Fruit fly (Drosophila melanogaster) whole organism, embryonic: ENCODE data around the gene CG13359.

Experiments
- Antp ChIP-seq: fragments of 200-800 bp; sonication (Bioruptor generic); optimal IDR thresholded peaks from 3 replicates; lab custom pipeline; 2016; ENCODE audit warnings: missing biosample characterization, missing genetic modification characterization
- Blimp-1 ChIP-seq: fragments of 200-800 bp; sonication (Bioruptor generic); optimal IDR thresholded peaks from 3 replicates; lab custom pipeline; 2018; ENCODE audit warnings: missing biosample characterization, missing genetic modification characterization, mild to moderate bottlenecking, moderate library complexity, missing genetic modification reagents
- CG10366 ChIP-seq: fragments of 200-800 bp; sonication (Bioruptor generic); IDR thresholded peaks from 2 replicates; pipeline ENCODE4 v1.3.6; 2022; ENCODE audit warnings: missing biosample characterization, missing genetic modification characterization
- CG10565 ChIP-seq: fragments of 200-800 bp; sonication (Bioruptor generic); optimal IDR thresholded peaks from 3 replicates; lab custom pipeline; 2016; ENCODE audit warnings: missing biosample characterization, mild to moderate bottlenecking, missing genetic modification characterization
- CG10979 ChIP-seq: fragments of 200-800 bp; sonication (Bioruptor generic); optimal IDR thresholded peaks from 2 replicates; lab custom pipeline; 2018; ENCODE audit warnings: missing biosample characterization, mild to moderate bottlenecking, missing genetic modification characterization, moderate library complexity
- CG11504 ChIP-seq: fragments of 200-800 bp; sonication (Bioruptor generic); optimal IDR thresholded peaks from 3 replicates; lab custom pipeline; 2019; ENCODE audit warnings: missing biosample characterization, mild to moderate bottlenecking, missing genetic modification characterization, moderate library complexity
- CG12071 ChIP-seq: fragments of 200-800 bp; sonication (Bioruptor generic); optimal IDR thresholded peaks from 3 replicates; lab custom pipeline; 2018; ENCODE audit warnings: missing biosample characterization, mild to moderate bottlenecking, missing genetic modification characterization
- CG12769 ChIP-seq: fragments of 200-800 bp; sonication (Bioruptor generic); optimal IDR thresholded peaks from 2 replicates; lab custom pipeline; 2019; ENCODE audit warnings: missing biosample characterization, mild to moderate bottlenecking, missing genetic modification characterization, moderate library complexity
- CG13424 ChIP-seq: fragments of 200-800 bp; sonication (Bioruptor generic); optimal IDR thresholded peaks from 2 replicates; lab custom pipeline; 2019; ENCODE audit warnings: missing biosample characterization, mild to moderate bottlenecking, missing genetic modification characterization, moderate library complexity
- CG1603 ChIP-seq: fragments of 200-800 bp; sonication (Bioruptor generic); optimal IDR thresholded peaks from 2 replicates; lab custom pipeline; 2019; ENCODE audit warnings: missing biosample characterization, mild to moderate bottlenecking, missing genetic modification characterization, moderate library complexity
- CG17359 ChIP-seq: fragments of 200-800 bp; sonication (Bioruptor generic); optimal IDR thresholded peaks from 3 replicates; lab custom pipeline; 2018; ENCODE audit warnings: missing biosample characterization, mild to moderate bottlenecking, missing genetic modification characterization, moderate library complexity
- CG18599 ChIP-seq: fragments of 200-800 bp; sonication (Bioruptor generic); optimal IDR thresholded peaks from 3 replicates; lab custom pipeline; 2017; ENCODE audit warnings: missing biosample characterization, missing genetic modification characterization, mild to moderate bottlenecking, moderate library complexity, missing genetic modification reagents
- CG18764 ChIP-seq: fragments of 200-800 bp; sonication (Bioruptor generic); optimal IDR thresholded peaks from 3 replicates; lab custom pipeline; 2016; ENCODE audit warnings: missing biosample characterization, missing genetic modification characterization
- CG32772 ChIP-seq: fragments of 200-800 bp; sonication (Bioruptor generic); IDR thresholded peaks from 2 replicates; pipeline ENCODE4 v1.3.6; 2022; ENCODE audit warnings: missing biosample characterization, missing genetic modification characterization
- CG33557 ChIP-seq: fragments of 200-800 bp; sonication (Bioruptor generic); optimal IDR thresholded peaks from 2 replicates; lab custom pipeline; 2019; ENCODE audit warnings: missing biosample characterization, mild to moderate bottlenecking, missing genetic modification characterization, moderate library complexity
- CG4617 ChIP-seq: fragments of 200-800 bp; sonication (Bioruptor generic); optimal IDR thresholded peaks from 3 replicates; lab custom pipeline; 2016; ENCODE audit warnings: missing biosample characterization, missing genetic modification characterization, borderline replicate concordance
- CG6813 ChIP-seq: fragments of 200-800 bp; sonication (Bioruptor generic); optimal IDR thresholded peaks from 2 replicates; lab custom pipeline; 2017; ENCODE audit warnings: missing biosample characterization, missing genetic modification characterization, mild to moderate bottlenecking, moderate library complexity, missing genetic modification reagents
- CG8290 ChIP-seq, 3 experiments: fragments of 200-800 bp; sonication (Bioruptor generic); optimal IDR thresholded peaks; 2 replicates each; lab custom pipeline; 2016 to 2019; ENCODE audit warnings: missing biosample characterization in 3 of 3, missing genetic modification characterization in 3 of 3, mild to moderate bottlenecking in 2 of 3, moderate library complexity in 1 of 3
- CoRest ChIP-seq: fragments of 200-800 bp; sonication (Bioruptor generic); optimal IDR thresholded peaks from 3 replicates; lab custom pipeline; 2018; ENCODE audit warnings: missing biosample characterization, mild to moderate bottlenecking, missing genetic modification characterization, moderate library complexity
- Dad ChIP-seq: fragments of 200-800 bp; sonication (Bioruptor generic); optimal IDR thresholded peaks from 3 replicates; lab custom pipeline; 2016; ENCODE audit warnings: missing biosample characterization, missing genetic modification characterization
- Fer1 ChIP-seq: fragments of 200-800 bp; sonication (Bioruptor generic); optimal IDR thresholded peaks from 2 replicates; lab custom pipeline; 2017; ENCODE audit warnings: missing biosample characterization, mild to moderate bottlenecking, missing genetic modification characterization
- Gug ChIP-seq: fragments of 200-800 bp; sonication (Bioruptor generic); IDR thresholded peaks from 4 replicates; pipeline ENCODE4 v1.3.6; 2022; ENCODE audit warnings: missing biosample characterization, missing genetic modification characterization
- Hr51 ChIP-seq, 2 experiments: fragments of 200-800 bp; sonication (Bioruptor generic); optimal IDR thresholded peaks; 2 replicates in 1 of 2; 3 replicates in 1 of 2; lab custom pipeline; 2016 to 2018; ENCODE audit warnings: missing biosample characterization in 2 of 2, missing genetic modification characterization in 2 of 2, mild to moderate bottlenecking in 1 of 2, moderate library complexity in 1 of 2
- Lim3 ChIP-seq: fragments of 200-800 bp; sonication (Bioruptor generic); IDR thresholded peaks from 2 replicates; pipeline ENCODE4 v1.3.6; 2022; ENCODE audit warnings: missing biosample characterization, missing genetic modification characterization
- Lpt ChIP-seq: fragments of >200 bp; optimal IDR thresholded peaks from 2 replicates; lab custom pipeline; 2018; ENCODE audit warnings: missing biosample characterization, missing genetic modification characterization
- Med ChIP-seq: fragments of 200-800 bp; sonication (Bioruptor generic); peaks from one replicate; lab custom pipeline; 2016; ENCODE audit warnings: missing biosample characterization, missing genetic modification characterization, mild to moderate bottlenecking, inconsistent platforms, moderate library complexity
- Oli ChIP-seq: fragments of 200-800 bp; sonication (Bioruptor generic); optimal IDR thresholded peaks from 2 replicates; lab custom pipeline; 2018; ENCODE audit warnings: missing biosample characterization, mild to moderate bottlenecking, missing genetic modification characterization, moderate library complexity
- PHDP ChIP-seq: fragments of 200-800 bp; sonication (Bioruptor generic); optimal IDR thresholded peaks from 3 replicates; lab custom pipeline; 2018; ENCODE audit warnings: missing biosample characterization, mild to moderate bottlenecking, missing genetic modification characterization, moderate library complexity
- Ptx1 ChIP-seq: fragments of 200-800 bp; sonication (Bioruptor generic); IDR thresholded peaks from 2 replicates; pipeline ENCODE4 v1.3.6; 2022; ENCODE audit warnings: missing biosample characterization, missing genetic modification characterization
- Sox102F ChIP-seq: fragments of 200-800 bp; sonication (Bioruptor generic); optimal IDR thresholded peaks from 2 replicates; lab custom pipeline; 2018; ENCODE audit warnings: missing biosample characterization, mild to moderate bottlenecking, missing genetic modification characterization, moderate library complexity
- aop ChIP-seq: fragments of 200-800 bp; sonication (Bioruptor generic); IDR thresholded peaks from 2 replicates; pipeline ENCODE4 v1.3.6; 2022; ENCODE audit warnings: missing biosample characterization, missing genetic modification characterization
- az2 ChIP-seq: fragments of 200-800 bp; sonication (Bioruptor generic); optimal IDR thresholded peaks from 3 replicates; lab custom pipeline; 2016; ENCODE audit warnings: missing biosample characterization, missing genetic modification characterization
- bsh ChIP-seq, 2 experiments: fragments of 200-800 bp; sonication (Bioruptor generic); optimal IDR thresholded peaks; 2 replicates each; lab custom pipeline; 2017 to 2018; ENCODE audit warnings: mild to moderate bottlenecking in 2 of 2, missing biosample characterization in 2 of 2, missing genetic modification characterization in 2 of 2, moderate library complexity in 1 of 2
- caup ChIP-seq: fragments of 200-800 bp; sonication (Bioruptor generic); optimal IDR thresholded peaks from 3 replicates; lab custom pipeline; 2017; ENCODE audit warnings: missing biosample characterization, mild to moderate bottlenecking, missing genetic modification characterization, moderate library complexity; ENCODE audit not compliant: severe bottlenecking
- ci ChIP-seq: fragments of 200-800 bp; sonication (Bioruptor generic); IDR thresholded peaks from 3 replicates; pipeline ENCODE4 v1.3.6; 2022; ENCODE audit warnings: missing biosample characterization, missing genetic modification characterization
- dpn ChIP-seq, 2 experiments: fragments of 200-800 bp; sonication (Bioruptor generic); optimal IDR thresholded peaks; 3 replicates each; lab custom pipeline; 2016; ENCODE audit warnings: missing biosample characterization in 2 of 2, missing genetic modification characterization in 2 of 2
- dysf ChIP-seq: fragments of 200-800 bp; sonication (Bioruptor generic); IDR thresholded peaks from 3 replicates; pipeline ENCODE4 v1.3.6; 2022; ENCODE audit warnings: missing biosample characterization, missing genetic modification characterization
- gcm ChIP-seq: fragments of 200-800 bp; sonication (Bioruptor generic); optimal IDR thresholded peaks from 2 replicates; lab custom pipeline; 2019; ENCODE audit warnings: missing biosample characterization, mild to moderate bottlenecking, missing genetic modification characterization, moderate library complexity
- gem ChIP-seq: fragments of 200-800 bp; sonication (Bioruptor generic); optimal IDR thresholded peaks from 2 replicates; lab custom pipeline; 2019; ENCODE audit warnings: missing biosample characterization, mild to moderate bottlenecking, missing genetic modification characterization, moderate library complexity
- gsb ChIP-seq: fragments of 200-800 bp; sonication (Bioruptor generic); IDR thresholded peaks from 2 replicates; pipeline ENCODE4 v1.3.6; 2022; ENCODE audit warnings: missing biosample characterization, missing genetic modification characterization
- hkb ChIP-seq, 2 experiments: fragments of 200-800 bp in 1 of 2; fragments of >200 bp in 1 of 2; sonication (Bioruptor generic) in 1 of 2; IDR thresholded peaks in 1 of 2; optimal IDR thresholded peaks in 1 of 2; 2 replicates each; pipeline versions ENCODE4 v1.3.6 to Lab custom; 2017 to 2022; ENCODE audit warnings: missing biosample characterization in 1 of 2, missing genetic modification characterization in 1 of 2
- lmd ChIP-seq: fragments of 200-800 bp; sonication (Bioruptor generic); IDR thresholded peaks from 2 replicates; pipeline ENCODE4 v1.3.6; 2022; ENCODE audit warnings: missing biosample characterization, missing genetic modification characterization
- oc ChIP-seq: fragments of 200-800 bp; sonication (Bioruptor generic); optimal IDR thresholded peaks from 2 replicates; lab custom pipeline; 2018; ENCODE audit warnings: missing biosample characterization, mild to moderate bottlenecking, missing genetic modification characterization, moderate library complexity
- onecut ChIP-seq: fragments of 200-800 bp; sonication (Bioruptor generic); IDR thresholded peaks from 2 replicates; pipeline ENCODE4 v1.3.6; 2022; ENCODE audit warnings: missing biosample characterization, missing genetic modification characterization
- row ChIP-seq: fragments of 200-800 bp; sonication (Bioruptor generic); IDR thresholded peaks from 3 replicates; pipeline ENCODE4 v1.3.6; 2022; ENCODE audit warnings: missing biosample characterization, missing genetic modification characterization
- slbo ChIP-seq: fragments of 200-800 bp; sonication (Bioruptor generic); IDR thresholded peaks from 2 replicates; pipeline ENCODE4 v1.3.6; 2022; ENCODE audit warnings: missing biosample characterization, missing genetic modification characterization
- vvl ChIP-seq: fragments of 200-800 bp; sonication (Bioruptor generic); IDR thresholded peaks from 2 replicates; pipeline ENCODE4 v1.3.6; 2022; ENCODE audit warnings: missing biosample characterization, missing genetic modification characterization
- zf30C ChIP-seq: fragments of 200-800 bp; sonication (Bioruptor generic); optimal IDR thresholded peaks from 3 replicates; lab custom pipeline; 2018; ENCODE audit warnings: missing biosample characterization, mild to moderate bottlenecking, missing genetic modification characterization

CG13359 gene

DNA sequence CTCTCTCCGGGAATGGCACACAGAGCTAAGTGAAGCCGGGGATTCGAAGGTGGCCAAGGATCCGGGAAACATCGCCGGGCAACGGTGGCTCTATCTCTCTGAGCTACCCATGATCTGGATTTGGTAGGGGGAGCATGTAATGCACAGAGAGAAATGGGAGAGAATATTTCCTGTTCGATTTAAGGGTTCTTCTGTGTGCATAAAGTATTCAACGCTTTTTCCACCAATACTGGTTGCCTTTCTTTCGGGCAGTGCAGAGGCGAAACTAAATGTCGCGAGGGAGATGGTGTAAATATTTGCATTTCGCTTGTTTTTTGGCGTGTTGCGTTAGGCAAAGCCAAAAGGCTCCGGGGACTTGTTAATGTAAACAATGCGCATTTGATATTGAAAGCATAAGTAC lies 38.7 kb upstream of the CG13359 start:
- TF ChIP-seq CG4617 (GFP tag; lab: Kevin White, UChicago) (no peak), Hr51 (GFP tag; optimal IDR thresholded peaks at IDR 0.05; lab: Kevin White, UChicago) (peak in 1 of 2 experiments; percentile 31), vvl (0 out of 2 replicates have a peak, but pooled peaks have one; percentile 25), CG12769 (tag; lab: Kevin White, UChicago) (peak; percentile 13), onecut (GFP tag; lab: Robert Waterston, UW) (peak; percentile 12; the same call in 1 of the 2 replicates), dpn (GFP tag; optimal IDR thresholded peaks at IDR 0.05; lab: Kevin White, UChicago) (peak in 1 of 2 experiments; percentile 7), Ptx1 (GFP tag; lab: Robert Waterston, UW) (peak; percentile 49), Oli (tag; lab: Kevin White, UChicago) (peak; percentile 19), PHDP (peak; percentile 1), caup (GFP tag; lab: Kevin White, UChicago) (peak; percentile 5), row (peak; percentile 66), CoRest (no peak), CG33557 (GFP tag; lab: Kevin White, UChicago) (no peak), CG6813 (GFP tag; lab: Kevin White, UChicago) (peak; percentile 34), Dad (GFP tag; lab: Kevin White, UChicago) (no peak), Sox102F (GFP tag; lab: Kevin White, UChicago) (peak; percentile 31), Med (peak; percentile 69), Blimp-1 (GFP tag; lab: Kevin White, UChicago) (peak; percentile 19), CG17359 (tag; lab: Kevin White, UChicago) (peak; percentile 26), CG18599 (GFP tag; lab: Kevin White, UChicago) (peak; percentile 57), Lpt (no peak), Gug (peak; percentile 20; the same call in 1 of the 4 replicates), gcm (GFP tag; lab: Kevin White, UChicago) (no peak), slbo (GFP tag; lab: Robert Waterston, UW) (peak; percentile 35; the same call in 1 of the 2 replicates), ci (peak; percentile 52; the same call in 2 of the 3 replicates), bsh (GFP tag; optimal IDR thresholded peaks at IDR 0.05; lab: Kevin White, UChicago) (peak in 1 of 2 experiments; percentile 47), hkb (optimal IDR thresholded peaks at IDR 0.05; lab: Kevin White, UChicago) (no peak), hkb (GFP tag; IDR thresholded peaks at IDR 0.05; lab: Robert Waterston, UW) (0 out of 2 replicates have a peak, but pooled peaks have one; percentile 30), CG12071 (GFP tag; lab: Kevin White, UChicago) (peak; percentile 22), CG1603 (tag; lab: Kevin White, UChicago) (peak; percentile 42), CG8290 (GFP tag; optimal IDR thresholded peaks at IDR 0.05; lab: Kevin White, UChicago) (no peak), CG8290 (tag; optimal IDR thresholded peaks at IDR 0.05; lab: Kevin White, UChicago) (peak in 1 of 2 experiments; percentile 29), CG10366 (peak; percentile 11; the same call in 1 of the 2 replicates), aop (GFP tag; lab: Robert Waterston, UW) (no peak), az2 (GFP tag; lab: Kevin White, UChicago) (peak; percentile 12), CG10979 (tag; lab: Kevin White, UChicago) (peak; percentile 32), Fer1 (GFP tag; lab: Kevin White, UChicago) (peak; percentile 18), CG13424 (tag; lab: Kevin White, UChicago) (peak; percentile 21), zf30C (GFP tag; lab: Kevin White, UChicago) (peak; percentile 56), CG32772 (0 out of 2 replicates have a peak, but pooled peaks have one; percentile 19), lmd (GFP tag; lab: Robert Waterston, UW) (0 out of 2 replicates have a peak, but pooled peaks have one; percentile 29), dysf (GFP tag; lab: Robert Waterston, UW) (peak; percentile 41; the same call in 1 of the 3 replicates), Lim3 (GFP tag; lab: Robert Waterston, UW) (no peak), gsb (GFP tag; lab: Robert Waterston, UW) (no peak), gem (tag; lab: Kevin White, UChicago) (peak; percentile 35), Antp (GFP tag; lab: Kevin White, UChicago) (peak; percentile 33), CG18764 (GFP tag; lab: Kevin White, UChicago) (no peak), CG10565 (GFP tag; lab: Kevin White, UChicago) (no peak), CG11504 (tag; lab: Kevin White, UChicago) (peak; percentile 35), oc (tag; lab: Kevin White, UChicago) (peak; percentile 9)
